Worm (Caenorhabditis elegans) whole organism, early embryonic: Measurements from ENCODE around the gene srbc-51.
"Not testable (repeated sequence)": the region's sequence is repeated elsewhere in the genome, so short reads cannot be mapped to it uniquely, and the experiment has no call there.

Source experiments
- hnd-1 ChIP-seq: sonication (generic microtip); optimal IDR thresholded peaks from 2 replicates; lab custom pipeline; 2016; ENCODE audit warnings: missing genetic modification characterization, missing compliant biosample characterization
- tbx-11 ChIP-seq: fragments of 200-800 bp; sonication (Bioruptor generic); IDR thresholded peaks from 2 replicates; pipeline ENCODE4 v1.3.6; 2022; ENCODE audit warnings: missing genetic modification characterization, missing compliant biosample characterization

ce11 chrV:15850276-15850811 is 24.1 kb downstream of the srbc-51 start, which contains the start of gene srh-147:
- TF ChIP-seq tbx-11 (GFP tag; lab: Robert Waterston, UW); hnd-1: not testable (repeated sequence)
